Fruit fly (Drosophila melanogaster) whole organism, embryonic: ENCODE results near the gene mag.

Source experiments
- Awh ChIP-seq: fragments of 200-800 bp; sonication (Bioruptor generic); IDR thresholded peaks from 2 replicates; pipeline ENCODE4, ENCODE4 v1.3.6; 2022; ENCODE audit warnings: missing biosample characterization, missing genetic modification characterization
- Bgb ChIP-seq: fragments of 200-800 bp; sonication (Bioruptor generic); IDR thresholded peaks from 2 replicates; pipeline ENCODE4 v1.3.6; 2022; ENCODE audit warnings: missing biosample characterization, missing genetic modification characterization; ENCODE audit not compliant: partially characterized antibody
- CG10267 ChIP-seq: fragments of 200-800 bp; sonication (Bioruptor generic); optimal IDR thresholded peaks from 2 replicates; lab custom pipeline; 2018; ENCODE audit warnings: missing biosample characterization, mild to moderate bottlenecking, missing genetic modification characterization, moderate library complexity
- CG12155 ChIP-seq: fragments of 200-800 bp; sonication (Bioruptor generic); optimal IDR thresholded peaks from 3 replicates; lab custom pipeline; 2016; ENCODE audit warnings: missing biosample characterization, missing genetic modification characterization
- CG12236 ChIP-seq: fragments of 200-800 bp; sonication (Bioruptor generic); optimal IDR thresholded peaks from 2 replicates; lab custom pipeline; 2016; ENCODE audit warnings: missing biosample characterization, missing genetic modification characterization
- CG13424 ChIP-seq: fragments of 200-800 bp; sonication (Bioruptor generic); optimal IDR thresholded peaks from 2 replicates; lab custom pipeline; 2019; ENCODE audit warnings: missing biosample characterization, mild to moderate bottlenecking, missing genetic modification characterization, moderate library complexity
- CG14667 ChIP-seq: fragments of 200-800 bp; sonication (Bioruptor generic); IDR thresholded peaks from 2 replicates; pipeline ENCODE4 v1.3.6; 2022; ENCODE audit warnings: missing biosample characterization, missing genetic modification characterization
- CG14965 ChIP-seq: fragments of 200-800 bp; sonication (Bioruptor generic); optimal IDR thresholded peaks from 2 replicates; lab custom pipeline; 2016; ENCODE audit warnings: missing biosample characterization, missing genetic modification characterization, borderline replicate concordance
- CG1647 ChIP-seq: fragments of 200-800 bp; sonication (Bioruptor generic); optimal IDR thresholded peaks from 3 replicates; lab custom pipeline; 2016; ENCODE audit warnings: missing biosample characterization, missing genetic modification characterization
- CG17186 ChIP-seq: fragments of 200-800 bp; sonication (Bioruptor generic); optimal IDR thresholded peaks from 3 replicates; lab custom pipeline; 2017; ENCODE audit warnings: missing biosample characterization, missing genetic modification reagents, missing genetic modification characterization
- CG17361 ChIP-seq: fragments of 200-800 bp; sonication (Bioruptor generic); IDR thresholded peaks from 3 replicates; pipeline ENCODE4 v1.3.6; 2022; ENCODE audit warnings: missing biosample characterization, missing genetic modification characterization
- CG18764 ChIP-seq: fragments of 200-800 bp; sonication (Bioruptor generic); optimal IDR thresholded peaks from 3 replicates; lab custom pipeline; 2016; ENCODE audit warnings: missing biosample characterization, missing genetic modification characterization
- CG2678 ChIP-seq: fragments of 200-800 bp; sonication (Bioruptor generic); optimal IDR thresholded peaks from 3 replicates; lab custom pipeline; 2019; ENCODE audit warnings: missing biosample characterization, mild to moderate bottlenecking, missing genetic modification characterization, moderate library complexity
- CG3726 ChIP-seq: fragments of 200-800 bp; sonication (Bioruptor generic); IDR thresholded peaks from 3 replicates; pipeline ENCODE4, ENCODE4 v1.3.6; 2022; ENCODE audit warnings: missing biosample characterization, missing genetic modification characterization
- CG3838 ChIP-seq: fragments of 200-800 bp; sonication (Bioruptor generic); optimal IDR thresholded peaks from 3 replicates; lab custom pipeline; 2016; ENCODE audit warnings: missing biosample characterization, missing genetic modification characterization
- CG4617 ChIP-seq: fragments of 200-800 bp; sonication (Bioruptor generic); optimal IDR thresholded peaks from 3 replicates; lab custom pipeline; 2016; ENCODE audit warnings: missing biosample characterization, missing genetic modification characterization, borderline replicate concordance
- CG6254 ChIP-seq: fragments of 200-800 bp; sonication (Bioruptor generic); optimal IDR thresholded peaks from 3 replicates; lab custom pipeline; 2017; ENCODE audit warnings: mild to moderate bottlenecking, missing biosample characterization, missing genetic modification reagents, missing genetic modification characterization
- CG9609 ChIP-seq: fragments of 200-800 bp; sonication (Bioruptor generic); optimal IDR thresholded peaks from 3 replicates; lab custom pipeline; 2016; ENCODE audit warnings: missing biosample characterization, missing genetic modification characterization
- CTCF ChIP-seq: fragments of 200-800 bp; sonication (Bioruptor generic); optimal IDR thresholded peaks from 2 replicates; lab custom pipeline; 2017; ENCODE audit warnings: missing biosample characterization, mild to moderate bottlenecking, missing genetic modification characterization, moderate library complexity
- Dip3 ChIP-seq: fragments of 200-800 bp; sonication (Bioruptor generic); optimal IDR thresholded peaks from 3 replicates; lab custom pipeline; 2016; ENCODE audit warnings: missing biosample characterization, missing genetic modification characterization
- Drgx ChIP-seq: fragments of 200-800 bp; sonication (Bioruptor generic); IDR thresholded peaks from 2 replicates; pipeline ENCODE4 v1.3.6; 2022; ENCODE audit warnings: missing biosample characterization, missing genetic modification characterization
- Ets97D ChIP-seq: fragments of 200-800 bp; sonication (Bioruptor generic); optimal IDR thresholded peaks from 3 replicates; lab custom pipeline; 2016; ENCODE audit warnings: missing biosample characterization, missing genetic modification characterization
- HLH3B ChIP-seq: fragments of 200-800 bp; sonication (Bioruptor generic); IDR thresholded peaks from 2 replicates; pipeline ENCODE4 v1.3.6; 2022; ENCODE audit warnings: missing biosample characterization, missing genetic modification characterization
- Mes4 ChIP-seq: fragments of 200-800 bp; sonication (Bioruptor generic); optimal IDR thresholded peaks from 2 replicates; lab custom pipeline; 2016; ENCODE audit warnings: missing biosample characterization, missing genetic modification characterization
- NK7.1 ChIP-seq: fragments of 200-800 bp; sonication (Bioruptor generic); optimal IDR thresholded peaks from 3 replicates; lab custom pipeline; 2016; ENCODE audit warnings: missing biosample characterization, missing genetic modification characterization
- Sin3A ChIP-seq: fragments of >200 bp; optimal IDR thresholded peaks from 2 replicates; lab custom pipeline; 2018
- amos ChIP-seq: fragments of 200-800 bp; sonication (Bioruptor generic); IDR thresholded peaks from 2 replicates; pipeline ENCODE4 v1.3.6; 2022; ENCODE audit warnings: missing biosample characterization, missing genetic modification characterization; ENCODE audit not compliant: partially characterized antibody
- caup ChIP-seq: fragments of 200-800 bp; sonication (Bioruptor generic); optimal IDR thresholded peaks from 3 replicates; lab custom pipeline; 2017; ENCODE audit warnings: missing biosample characterization, mild to moderate bottlenecking, missing genetic modification characterization, moderate library complexity; ENCODE audit not compliant: severe bottlenecking
- chn ChIP-seq: fragments of 200-800 bp; sonication (Bioruptor generic); optimal IDR thresholded peaks from 2 replicates; lab custom pipeline; 2016; ENCODE audit warnings: missing biosample characterization, missing genetic modification characterization
- dmrt99B ChIP-seq: fragments of 200-800 bp; sonication (Bioruptor generic); optimal IDR thresholded peaks from 2 replicates; lab custom pipeline; 2018; ENCODE audit warnings: missing biosample characterization, mild to moderate bottlenecking, missing genetic modification characterization, moderate library complexity
- ems ChIP-seq: fragments of 200-800 bp; sonication (Bioruptor generic); optimal IDR thresholded peaks from 3 replicates; lab custom pipeline; 2016; ENCODE audit warnings: missing biosample characterization, missing genetic modification characterization
- eyg ChIP-seq: fragments of 200-800 bp; sonication (Bioruptor generic); optimal IDR thresholded peaks from 3 replicates; lab custom pipeline; 2016; ENCODE audit warnings: missing biosample characterization, missing genetic modification characterization
- fd3F ChIP-seq: fragments of 200-800 bp; sonication (Bioruptor generic); optimal IDR thresholded peaks from 2 replicates; lab custom pipeline; 2018; ENCODE audit warnings: missing biosample characterization, mild to moderate bottlenecking, missing genetic modification characterization, moderate library complexity
- gcm2 ChIP-seq: fragments of 200-800 bp; sonication (Bioruptor generic); optimal IDR thresholded peaks from 2 replicates; lab custom pipeline; 2016; ENCODE audit warnings: missing biosample characterization, missing genetic modification characterization
- gem ChIP-seq: fragments of 200-800 bp; sonication (Bioruptor generic); optimal IDR thresholded peaks from 2 replicates; lab custom pipeline; 2019; ENCODE audit warnings: missing biosample characterization, mild to moderate bottlenecking, missing genetic modification characterization, moderate library complexity
- gro ChIP-seq: fragments of 200-800 bp; sonication (Bioruptor generic); optimal IDR thresholded peaks from 2 replicates; lab custom pipeline; 2016; ENCODE audit warnings: missing biosample characterization, missing genetic modification characterization
- gsb ChIP-seq: fragments of 200-800 bp; sonication (Bioruptor generic); IDR thresholded peaks from 2 replicates; pipeline ENCODE4 v1.3.6; 2022; ENCODE audit warnings: missing biosample characterization, missing genetic modification characterization
- mam ChIP-seq: fragments of 200-800 bp; sonication (Bioruptor generic); optimal IDR thresholded peaks from 3 replicates; lab custom pipeline; 2016; ENCODE audit warnings: missing biosample characterization, missing genetic modification characterization
- pfk ChIP-seq: fragments of 200-800 bp; sonication (Bioruptor generic); optimal IDR thresholded peaks from 2 replicates; lab custom pipeline; 2018; ENCODE audit warnings: missing biosample characterization, mild to moderate bottlenecking, missing genetic modification characterization, moderate library complexity
- pho ChIP-seq: fragments of 200-800 bp; sonication (Bioruptor generic); optimal IDR thresholded peaks from 2 replicates; lab custom pipeline; 2016; ENCODE audit warnings: missing biosample characterization, missing genetic modification characterization
- schlank ChIP-seq: fragments of 200-800 bp; sonication (Bioruptor generic); optimal IDR thresholded peaks from 2 replicates; lab custom pipeline; 2018; ENCODE audit warnings: missing biosample characterization, mild to moderate bottlenecking, missing genetic modification characterization
- scrt ChIP-seq: fragments of 200-800 bp; sonication (Bioruptor generic); optimal IDR thresholded peaks from 2 replicates; lab custom pipeline; 2018; ENCODE audit warnings: missing biosample characterization, mild to moderate bottlenecking, missing genetic modification characterization, moderate library complexity
- sd ChIP-seq: fragments of 200-800 bp; sonication (Bioruptor generic); optimal IDR thresholded peaks from 3 replicates; lab custom pipeline; 2018; ENCODE audit warnings: missing biosample characterization, mild to moderate bottlenecking, missing genetic modification characterization, moderate library complexity
- sens ChIP-seq: fragments of 200-800 bp; sonication (Bioruptor generic); peaks from one replicate; lab custom pipeline; 2016; ENCODE audit warnings: missing biosample characterization, missing genetic modification characterization
- sens-2 ChIP-seq: fragments of 200-800 bp; sonication (Bioruptor generic); IDR thresholded peaks from 2 replicates; pipeline ENCODE4 v1.3.6; 2022; ENCODE audit warnings: missing biosample characterization, missing genetic modification characterization
- sna ChIP-seq: fragments of 200-800 bp; sonication (Bioruptor generic); IDR thresholded peaks from 2 replicates; pipeline ENCODE4 v1.3.6; 2022; ENCODE audit warnings: missing biosample characterization, missing genetic modification characterization; ENCODE audit not compliant: partially characterized antibody
- sob ChIP-seq: fragments of 200-800 bp; sonication (Bioruptor generic); IDR thresholded peaks from 2 replicates; pipeline ENCODE4 v1.3.6; 2022; ENCODE audit warnings: missing biosample characterization, missing genetic modification characterization
- ssp ChIP-seq: fragments of 200-800 bp; sonication (Bioruptor generic); IDR thresholded peaks from 2 replicates; pipeline ENCODE4 v1.3.6; 2022; ENCODE audit warnings: missing biosample characterization, missing genetic modification characterization
- wdn ChIP-seq: fragments of 200-800 bp; sonication (Bioruptor generic); IDR thresholded peaks from 2 replicates; pipeline ENCODE4 v1.3.6; 2022; ENCODE audit warnings: missing biosample characterization, missing genetic modification characterization
- zfh2 ChIP-seq: fragments of 200-800 bp; sonication (Bioruptor generic); optimal IDR thresholded peaks from 2 replicates; lab custom pipeline; 2016; ENCODE audit warnings: missing biosample characterization, missing genetic modification characterization

Gene mag

DNA sequence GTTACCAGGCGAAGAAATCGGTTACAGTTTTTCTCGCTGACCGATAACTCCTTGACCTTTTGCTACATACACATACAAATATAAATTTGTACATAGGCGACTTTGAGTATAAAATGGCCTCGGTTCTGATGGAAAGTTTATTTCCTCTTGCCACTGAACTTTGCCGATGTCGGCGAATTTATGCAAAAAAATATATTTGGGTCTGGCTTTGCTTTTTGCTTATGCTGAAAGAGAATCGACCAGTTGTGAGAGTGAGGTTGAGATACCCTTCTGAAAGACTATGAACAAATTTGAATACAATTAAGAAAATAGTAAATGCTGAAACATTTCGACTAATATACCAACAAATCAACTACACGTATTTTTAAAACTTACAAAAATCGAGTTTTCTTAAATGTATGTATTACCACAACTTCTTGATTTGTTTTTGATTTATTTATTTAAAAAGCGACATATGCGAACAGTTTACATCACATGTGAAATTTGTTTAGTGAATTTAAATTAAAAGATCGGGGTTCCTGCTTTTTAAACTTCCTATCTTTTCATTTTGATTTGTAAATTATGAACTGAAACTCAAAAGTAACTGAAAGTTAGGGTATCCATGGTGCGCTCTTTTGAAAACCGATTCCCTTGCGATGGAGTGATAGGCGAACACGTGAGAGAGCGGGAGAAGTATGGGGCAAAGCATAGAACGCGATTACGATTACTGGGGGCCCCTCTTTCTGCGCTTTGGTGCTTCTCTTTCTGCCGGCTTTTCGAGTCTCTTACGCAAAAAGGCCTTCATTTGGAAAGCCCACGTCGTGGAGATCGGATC is 48.8 kb downstream of the mag start:
- TF ChIP-seq caup (GFP tag; lab: Kevin White, UChicago) (peak; percentile 78), Drgx (peak; percentile 41; the same call in 1 of the 2 replicates), CG12236 (GFP tag; lab: Kevin White, UChicago) (peak; percentile 35), Dip3 (GFP tag; lab: Kevin White, UChicago) (peak; percentile 64), sens-2 (GFP tag; lab: Robert Waterston, UW) (no peak), CG3838 (peak; percentile 34), sens (GFP tag; lab: Kevin White, UChicago) (peak; percentile 97), CG2678 (tag; lab: Kevin White, UChicago) (peak; percentile 92), scrt (GFP tag; lab: Kevin White, UChicago) (peak; percentile 78), chn (peak; percentile 35), CG18764 (GFP tag; lab: Kevin White, UChicago) (no peak), Bgb (GFP tag; lab: Robert Waterston, UW) (no peak), CG17186 (no peak), mam (peak; percentile 64), CG13424 (tag; lab: Kevin White, UChicago) (peak; percentile 85), CG6254 (peak; percentile 65), gcm2 (GFP tag; lab: Kevin White, UChicago) (peak; percentile 42), gem (peak; percentile 89), Mes4 (GFP tag; lab: Kevin White, UChicago) (peak; percentile 45), zfh2 (GFP tag; lab: Kevin White, UChicago) (peak; percentile 74), sob (peak; percentile 39; the same call in 1 of the 2 replicates), fd3F (GFP tag; lab: Kevin White, UChicago) (peak; percentile 68), pfk (GFP tag; lab: Kevin White, UChicago) (no peak), sna (GFP tag; lab: Robert Waterston, UW) (no peak), pho (GFP tag; lab: Kevin White, UChicago) (peak; percentile 85), CG3726 (GFP tag; lab: Robert Waterston, UW) (no peak), Ets97D (GFP tag; lab: Kevin White, UChicago) (no peak), sd (tag; lab: Kevin White, UChicago) (peak; percentile 49), CG1647 (GFP tag; lab: Kevin White, UChicago) (peak; percentile 43), wdn (no peak), gsb (GFP tag; lab: Robert Waterston, UW) (no peak), CG9609 (GFP tag; lab: Kevin White, UChicago) (peak; percentile 50), Awh (GFP tag; lab: Robert Waterston, UW) (0 out of 2 replicates have a peak, but pooled peaks have one; percentile 33), CTCF (GFP tag; lab: Kevin White, UChicago) (no peak), dmrt99B (tag; lab: Kevin White, UChicago) (peak; percentile 78), NK7.1 (GFP tag; lab: Kevin White, UChicago) (peak; percentile 41), eyg (GFP tag; lab: Kevin White, UChicago) (peak; percentile 35), CG12155 (GFP tag; lab: Kevin White, UChicago) (peak; percentile 62), ssp (GFP tag; lab: Robert Waterston, UW) (no peak), Sin3A (lab: Kevin White, UChicago) (no peak), ems (peak; percentile 63), amos (GFP tag; lab: Robert Waterston, UW) (no peak), CG17361 (peak; percentile 93), HLH3B (GFP tag; lab: Robert Waterston, UW) (no peak), CG14667 (no peak), CG4617 (GFP tag; lab: Kevin White, UChicago) (no peak), CG10267 (tag; lab: Kevin White, UChicago) (peak; percentile 82), schlank (tag; lab: Kevin White, UChicago) (peak; percentile 51), CG14965 (GFP tag; lab: Kevin White, UChicago) (no peak), gro (peak; percentile 80)
